Worm (Caenorhabditis elegans): ENCODE data around the gene T06A10.2.

The T06A10.2 gene

DNA sequence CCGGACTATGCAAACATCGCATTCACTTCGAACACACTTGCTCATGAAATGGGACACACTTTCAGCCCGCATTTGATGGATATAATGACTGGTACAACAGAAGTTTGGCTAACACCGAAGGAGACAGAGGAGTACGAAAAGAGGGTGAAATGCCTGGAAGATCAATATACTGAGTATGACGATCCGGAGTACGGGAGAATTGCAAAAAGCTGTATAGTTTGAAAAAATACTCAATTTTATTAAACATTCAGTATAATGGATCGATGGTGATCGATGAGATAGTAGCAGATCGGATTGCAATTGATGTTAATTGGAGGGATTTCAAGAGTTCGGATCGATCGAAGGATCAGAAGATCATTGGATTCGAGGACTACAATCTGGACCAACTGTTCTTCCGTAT lies 31.2 kb downstream of the T06A10.2 start:
- TF ChIP-seq attf-5 (GFP tag; optimal IDR thresholded peaks at IDR 0.05) (no peak), attf-6 (GFP tag; IDR thresholded peaks at IDR 0.05) (no peak), dox-1 (GFP tag; IDR thresholded peaks at IDR 0.05) (no peak), fkh-3 (tag; optimal IDR thresholded peaks at IDR 0.05) (no peak), B0336.3 (GFP tag; IDR thresholded peaks at IDR 0.05) (no peak), rcor-1 (GFP tag; IDR thresholded peaks at IDR 0.05) (no peak)

ce11 chrIV:16931077-16931476 lies 35.7 kb downstream of the T06A10.2 start, which contains the start of gene Y116A8C.49:
Gene Y116A8C.49 (minus strand): TSS chrIV:16931177.
- TF ChIP-seq T07F8.4 (tag; optimal IDR thresholded peaks at IDR 0.05) (no peak), nhr-120 (GFP tag; IDR thresholded peaks at IDR 0.05) (no peak), D2030.7 (GFP tag; IDR thresholded peaks at IDR 0.05) (no peak), lin-35 (GFP tag; optimal IDR thresholded peaks at IDR 0.05) (no peak), B0035.1 (tag; optimal IDR thresholded peaks at IDR 0.05) (no peak), ceh-91 (GFP tag; IDR thresholded peaks at IDR 0.05) (no peak), sptf-2 (GFP tag; optimal IDR thresholded peaks at IDR 0.05) (no peak), snpc-1.3 (tag; optimal IDR thresholded peaks at IDR 0.05; ENCODE audit: insufficient read depth) (no peak), bed-1 (GFP tag; IDR thresholded peaks at IDR 0.05) (no peak), madf-6 (GFP tag; IDR thresholded peaks at IDR 0.05) (no peak), lag-1 (GFP tag; IDR thresholded peaks at IDR 0.05) (no peak), ekl-4 (GFP tag; IDR thresholded peaks at IDR 0.05) (no peak)

DNA sequence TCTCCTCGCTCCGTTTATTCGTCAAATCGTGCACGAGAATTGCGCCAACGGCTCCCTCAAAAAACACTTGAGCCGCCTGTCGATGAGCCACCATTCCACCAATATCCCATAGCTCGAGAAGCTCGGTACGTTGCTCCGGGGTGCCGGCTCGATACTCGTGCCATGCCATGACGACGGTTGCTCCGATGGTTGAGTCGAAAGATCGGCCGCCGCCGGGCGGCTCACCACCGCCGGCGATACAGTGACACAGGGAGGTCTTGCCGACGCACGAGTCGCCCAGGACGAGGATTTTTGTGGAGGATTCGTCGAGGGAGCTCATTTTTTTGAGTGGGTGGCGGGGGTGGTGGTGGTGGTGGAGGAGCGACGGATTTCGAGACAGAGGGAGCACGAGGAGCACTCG lies 40.7 kb downstream of the T06A10.2 start:
- TF ChIP-seq rcor-1 (GFP tag; IDR thresholded peaks at IDR 0.05) (no peak), madf-10 (tag; optimal IDR thresholded peaks at IDR 0.05) (no peak), bed-2 (GFP tag; IDR thresholded peaks at IDR 0.05) (0 out of 2 replicates have a peak, but pooled peaks have one; percentile 57), F52B5.7 (tag; optimal IDR thresholded peaks at IDR 0.05) (peak; percentile 3), zfh-2 (GFP tag; conservative IDR thresholded peaks at IDR 0.05) (peak; percentile 85), F55B11.4 (tag; optimal IDR thresholded peaks at IDR 0.05; ENCODE audit: borderline replicate concordance, insufficient read depth) (no peak), ztf-25 (GFP tag; IDR thresholded peaks at IDR 0.05) (0 out of 2 replicates have a peak, but pooled peaks have one; percentile 33), egrh-3 (GFP tag; IDR thresholded peaks at IDR 0.05) (peak; percentile 80; the same call in 1 of the 2 replicates), nhr-120 (GFP tag; IDR thresholded peaks at IDR 0.05) (no peak)

- TF ChIP-seq nhr-120 (GFP tag; IDR thresholded peaks at IDR 0.05) = no peak
Measured at ce11 chrIV:16939001-16939400, 43.6 kb downstream of the T06A10.2 start, which contains the start of gene Y116A8C.10. Gene Y116A8C.10 (minus strand): TSS chrIV:16939101.
